Fruit fly (Drosophila melanogaster) whole organism, embryonic: ENCODE measurements around the gene Rrp5.

Experiments used
- BEAF-32 ChIP-seq: fragments of 200-800 bp; sonication (Bioruptor generic); optimal IDR thresholded peaks from 3 replicates; lab custom pipeline; 2017; ENCODE audit warnings: missing biosample characterization, missing genetic modification characterization, mild to moderate bottlenecking, moderate library complexity, missing genetic modification reagents
- Bdp1 ChIP-seq: fragments of 200-800 bp; sonication (Bioruptor generic); optimal IDR thresholded peaks from 3 replicates; lab custom pipeline; 2016; ENCODE audit warnings: missing biosample characterization, missing genetic modification characterization
- CG12299 ChIP-seq: fragments of 200-800 bp; sonication (Bioruptor generic); optimal IDR thresholded peaks from 2 replicates; lab custom pipeline; 2018; ENCODE audit warnings: missing biosample characterization, mild to moderate bottlenecking, missing genetic modification characterization
- CG12744 ChIP-seq: fragments of 200-800 bp; sonication (Bioruptor generic); optimal IDR thresholded peaks from 2 replicates; lab custom pipeline; 2016; ENCODE audit warnings: missing biosample characterization, missing genetic modification characterization
- CG15479 ChIP-seq: fragments of 200-800 bp; sonication (Bioruptor generic); optimal IDR thresholded peaks from 3 replicates; lab custom pipeline; 2019; ENCODE audit warnings: missing biosample characterization, mild to moderate bottlenecking, missing genetic modification characterization, moderate library complexity
- CG16863 ChIP-seq: fragments of 200-800 bp; sonication (Bioruptor generic); optimal IDR thresholded peaks from 3 replicates; lab custom pipeline; 2016; ENCODE audit warnings: missing biosample characterization, missing genetic modification characterization
- CG2116 ChIP-seq: fragments of 200-800 bp; sonication (Bioruptor generic); optimal IDR thresholded peaks from 3 replicates; lab custom pipeline; 2018; ENCODE audit warnings: missing biosample characterization, mild to moderate bottlenecking, missing genetic modification characterization
- CG2678 ChIP-seq: fragments of 200-800 bp; sonication (Bioruptor generic); optimal IDR thresholded peaks from 3 replicates; lab custom pipeline; 2019; ENCODE audit warnings: missing biosample characterization, mild to moderate bottlenecking, missing genetic modification characterization, moderate library complexity
- CG30403 ChIP-seq: fragments of 200-800 bp; sonication (Bioruptor generic); optimal IDR thresholded peaks from 3 replicates; lab custom pipeline; 2016; ENCODE audit warnings: missing biosample characterization, missing genetic modification characterization
- CG31365 ChIP-seq: fragments of 200-800 bp; sonication (Bioruptor generic); optimal IDR thresholded peaks from 2 replicates; lab custom pipeline; 2018; ENCODE audit warnings: missing biosample characterization, mild to moderate bottlenecking, missing genetic modification characterization
- CG31441 ChIP-seq: fragments of 200-800 bp; sonication (Bioruptor generic); IDR thresholded peaks from 2 replicates; pipeline ENCODE4 v1.3.6; 2022; ENCODE audit warnings: missing biosample characterization, missing genetic modification characterization
- CG32772 ChIP-seq: fragments of 200-800 bp; sonication (Bioruptor generic); IDR thresholded peaks from 2 replicates; pipeline ENCODE4 v1.3.6; 2022; ENCODE audit warnings: missing biosample characterization, missing genetic modification characterization
- CG34422 ChIP-seq: fragments of 200-800 bp; sonication (Bioruptor generic); IDR thresholded peaks from 3 replicates; pipeline ENCODE4 v1.3.6; 2022; ENCODE audit warnings: missing biosample characterization, missing genetic modification characterization
- CG7271 ChIP-seq: fragments of 200-800 bp; sonication (Bioruptor generic); optimal IDR thresholded peaks from 2 replicates; lab custom pipeline; 2018; ENCODE audit warnings: missing biosample characterization, mild to moderate bottlenecking, missing genetic modification characterization, moderate library complexity
- CG8290 ChIP-seq, 3 experiments: fragments of 200-800 bp; sonication (Bioruptor generic); optimal IDR thresholded peaks; 2 replicates each; lab custom pipeline; 2016 to 2019; ENCODE audit warnings: missing biosample characterization in 3 of 3, missing genetic modification characterization in 3 of 3, mild to moderate bottlenecking in 2 of 3, moderate library complexity in 1 of 3
- Dad ChIP-seq: fragments of 200-800 bp; sonication (Bioruptor generic); optimal IDR thresholded peaks from 3 replicates; lab custom pipeline; 2016; ENCODE audit warnings: missing biosample characterization, missing genetic modification characterization
- Dip3 ChIP-seq: fragments of 200-800 bp; sonication (Bioruptor generic); optimal IDR thresholded peaks from 3 replicates; lab custom pipeline; 2016; ENCODE audit warnings: missing biosample characterization, missing genetic modification characterization
- E2f1 ChIP-seq: fragments of 200-800 bp; sonication (Bioruptor generic); IDR thresholded peaks from 2 replicates; pipeline ENCODE4 v1.3.6; 2022; ENCODE audit warnings: missing biosample characterization, missing genetic modification characterization
- Elba2 ChIP-seq: fragments of 200-800 bp; sonication (Bioruptor generic); optimal IDR thresholded peaks from 3 replicates; lab custom pipeline; 2016; ENCODE audit warnings: missing biosample characterization, missing genetic modification characterization
- Gsc ChIP-seq: fragments of 200-800 bp; sonication (Bioruptor generic); IDR thresholded peaks from 2 replicates; pipeline ENCODE4 v1.3.6; 2022; ENCODE audit warnings: missing biosample characterization, missing genetic modification characterization
- Gug ChIP-seq: fragments of 200-800 bp; sonication (Bioruptor generic); IDR thresholded peaks from 4 replicates; pipeline ENCODE4 v1.3.6; 2022; ENCODE audit warnings: missing biosample characterization, missing genetic modification characterization
- Hr51 ChIP-seq, 2 experiments: fragments of 200-800 bp; sonication (Bioruptor generic); optimal IDR thresholded peaks; 2 replicates in 1 of 2; 3 replicates in 1 of 2; lab custom pipeline; 2016 to 2018; ENCODE audit warnings: missing biosample characterization in 2 of 2, missing genetic modification characterization in 2 of 2, mild to moderate bottlenecking in 1 of 2, moderate library complexity in 1 of 2
- Med ChIP-seq: fragments of 200-800 bp; sonication (Bioruptor generic); peaks from one replicate; lab custom pipeline; 2016; ENCODE audit warnings: missing biosample characterization, missing genetic modification characterization, mild to moderate bottlenecking, inconsistent platforms, moderate library complexity
- Oaz ChIP-seq: fragments of 200-800 bp; sonication (Bioruptor generic); IDR thresholded peaks from 2 replicates; pipeline ENCODE4 v1.3.6; 2022; ENCODE audit warnings: missing biosample characterization, missing genetic modification characterization
- Oli ChIP-seq: fragments of 200-800 bp; sonication (Bioruptor generic); optimal IDR thresholded peaks from 2 replicates; lab custom pipeline; 2018; ENCODE audit warnings: missing biosample characterization, mild to moderate bottlenecking, missing genetic modification characterization, moderate library complexity
- Poxn ChIP-seq: fragments of 200-800 bp; sonication (Bioruptor generic); IDR thresholded peaks from 2 replicates; pipeline ENCODE4 v1.3.6; 2022; ENCODE audit warnings: missing biosample characterization, missing genetic modification characterization
- Sry-β ChIP-seq: fragments of 200-800 bp; sonication (Bioruptor generic); optimal IDR thresholded peaks from 2 replicates; lab custom pipeline; 2018; ENCODE audit warnings: missing biosample characterization, mild to moderate bottlenecking, missing genetic modification characterization, moderate library complexity
- TFAM ChIP-seq: fragments of 200-800 bp; sonication (Bioruptor generic); optimal IDR thresholded peaks from 2 replicates; lab custom pipeline; 2017; ENCODE audit warnings: missing biosample characterization, missing genetic modification characterization, inconsistent platforms
- Trl ChIP-seq, 3 experiments: fragments of >200 bp in 2 of 3; fragments of 200-800 bp in 1 of 3; sonication (Bioruptor generic) in 1 of 3; optimal IDR thresholded peaks; 2 replicates in 1 of 3; 3 replicates in 2 of 3; lab custom pipeline; 2016 to 2017; ENCODE audit warnings: missing biosample characterization in 1 of 3, missing genetic modification characterization in 1 of 3
- Vsx1 ChIP-seq: fragments of 200-800 bp; sonication (Bioruptor generic); optimal IDR thresholded peaks from 2 replicates; lab custom pipeline; 2017; ENCODE audit warnings: missing biosample characterization, mild to moderate bottlenecking, missing genetic modification characterization, missing genetic modification reagents
- amos ChIP-seq: fragments of 200-800 bp; sonication (Bioruptor generic); IDR thresholded peaks from 2 replicates; pipeline ENCODE4 v1.3.6; 2022; ENCODE audit warnings: missing biosample characterization, missing genetic modification characterization; ENCODE audit not compliant: partially characterized antibody
- ato ChIP-seq: fragments of 200-800 bp; sonication (Bioruptor generic); IDR thresholded peaks from 2 replicates; pipeline ENCODE4 v1.3.6; 2022; ENCODE audit warnings: missing biosample characterization, missing genetic modification characterization; ENCODE audit not compliant: partially characterized antibody
- bsh ChIP-seq, 2 experiments: fragments of 200-800 bp; sonication (Bioruptor generic); optimal IDR thresholded peaks; 2 replicates each; lab custom pipeline; 2017 to 2018; ENCODE audit warnings: mild to moderate bottlenecking in 2 of 2, missing biosample characterization in 2 of 2, missing genetic modification characterization in 2 of 2, moderate library complexity in 1 of 2
- ci ChIP-seq: fragments of 200-800 bp; sonication (Bioruptor generic); IDR thresholded peaks from 3 replicates; pipeline ENCODE4 v1.3.6; 2022; ENCODE audit warnings: missing biosample characterization, missing genetic modification characterization
- croc ChIP-seq: fragments of 200-800 bp; sonication (Bioruptor generic); conservative IDR thresholded peaks from 3 replicates; pipeline ENCODE4 v1.3.6; 2022; ENCODE audit warnings: missing biosample characterization, missing genetic modification characterization
- dm ChIP-seq: fragments of 200-800 bp; sonication (Bioruptor generic); optimal IDR thresholded peaks from 3 replicates; lab custom pipeline; 2016; ENCODE audit warnings: missing biosample characterization, missing genetic modification characterization
- fd3F ChIP-seq: fragments of 200-800 bp; sonication (Bioruptor generic); optimal IDR thresholded peaks from 2 replicates; lab custom pipeline; 2018; ENCODE audit warnings: missing biosample characterization, mild to moderate bottlenecking, missing genetic modification characterization, moderate library complexity
- ftz-f1 ChIP-seq: fragments of 200-800 bp; sonication (Bioruptor generic); optimal IDR thresholded peaks from 2 replicates; lab custom pipeline; 2016; ENCODE audit warnings: missing biosample characterization, missing genetic modification characterization
- grn ChIP-seq: fragments of 200-800 bp; sonication (Bioruptor generic); optimal IDR thresholded peaks from 3 replicates; lab custom pipeline; 2017; ENCODE audit warnings: missing biosample characterization, missing genetic modification characterization
- gro ChIP-seq: fragments of 200-800 bp; sonication (Bioruptor generic); optimal IDR thresholded peaks from 2 replicates; lab custom pipeline; 2016; ENCODE audit warnings: missing biosample characterization, missing genetic modification characterization
- hbn ChIP-seq: fragments of 200-800 bp; sonication (Bioruptor generic); IDR thresholded peaks from 2 replicates; pipeline ENCODE4 v1.3.6; 2022; ENCODE audit warnings: missing biosample characterization, missing genetic modification characterization; ENCODE audit not compliant: partially characterized antibody
- jing ChIP-seq: fragments of 200-800 bp; sonication (Bioruptor generic); optimal IDR thresholded peaks from 2 replicates; lab custom pipeline; 2018; ENCODE audit warnings: missing biosample characterization, mild to moderate bottlenecking, missing genetic modification characterization
- oc ChIP-seq: fragments of 200-800 bp; sonication (Bioruptor generic); optimal IDR thresholded peaks from 2 replicates; lab custom pipeline; 2018; ENCODE audit warnings: missing biosample characterization, mild to moderate bottlenecking, missing genetic modification characterization, moderate library complexity
- prd ChIP-seq, 3 experiments: fragments of >200 bp in 2 of 3; fragments of 200-800 bp in 1 of 3; sonication (Bioruptor generic) in 1 of 3; optimal IDR thresholded peaks in 2 of 3; IDR thresholded peaks in 1 of 3; 2 replicates in 2 of 3; 3 replicates in 1 of 3; pipeline versions ENCODE4 v1.3.6 to Lab custom; 2017 to 2022; ENCODE audit warnings: missing biosample characterization in 1 of 3, missing genetic modification characterization in 1 of 3
- sima ChIP-seq: fragments of 200-800 bp; sonication (Bioruptor generic); optimal IDR thresholded peaks from 2 replicates; lab custom pipeline; 2016; ENCODE audit warnings: missing biosample characterization, missing genetic modification characterization
- slbo ChIP-seq: fragments of 200-800 bp; sonication (Bioruptor generic); IDR thresholded peaks from 2 replicates; pipeline ENCODE4 v1.3.6; 2022; ENCODE audit warnings: missing biosample characterization, missing genetic modification characterization
- tio ChIP-seq: fragments of 200-800 bp; sonication (Bioruptor generic); optimal IDR thresholded peaks from 2 replicates; lab custom pipeline; 2017; ENCODE audit warnings: missing biosample characterization, missing genetic modification characterization, inconsistent platforms
- unc-4 ChIP-seq: fragments of 200-800 bp; sonication (Bioruptor generic); IDR thresholded peaks from 2 replicates; pipeline ENCODE4 v1.3.6; 2022; ENCODE audit warnings: missing biosample characterization, missing genetic modification characterization; ENCODE audit not compliant: partially characterized antibody
- zen2 ChIP-seq: fragments of 200-800 bp; sonication (Bioruptor generic); IDR thresholded peaks from 3 replicates; pipeline ENCODE4 v1.3.6; 2022; ENCODE audit warnings: missing biosample characterization, missing genetic modification characterization; ENCODE audit not compliant: partially characterized antibody
- zfh2 ChIP-seq: fragments of 200-800 bp; sonication (Bioruptor generic); optimal IDR thresholded peaks from 2 replicates; lab custom pipeline; 2016; ENCODE audit warnings: missing biosample characterization, missing genetic modification characterization

Gene Rrp5

dm6 chr3R:24320342-24320711 lies 12.8 kb downstream of the Rrp5 start (continued):
- TF ChIP-seq Gug (no peak), CG2116 (peak; percentile 67), CG12299 (tag; lab: Kevin White, UChicago) (peak; percentile 68), zfh2 (GFP tag; lab: Kevin White, UChicago) (no peak), Med (GFP tag; lab: Kevin White, UChicago) (peak; percentile 76), gro (GFP tag; lab: Kevin White, UChicago) (no peak), slbo (GFP tag; lab: Robert Waterston, UW) (no peak), Poxn (no peak), amos (GFP tag; lab: Robert Waterston, UW) (peak; percentile 74), CG8290 (GFP tag; optimal IDR thresholded peaks at IDR 0.05; lab: Kevin White, UChicago) (no peak), CG8290 (tag; optimal IDR thresholded peaks at IDR 0.05; lab: Kevin White, UChicago) (no peak), zen2 (peak; percentile 57; the same call in 2 of the 3 replicates), sima (no peak), CG7271 (tag; lab: Kevin White, UChicago) (no peak), Hr51 (GFP tag; optimal IDR thresholded peaks at IDR 0.05; lab: Kevin White, UChicago) (no peak), CG15479 (GFP tag; lab: Kevin White, UChicago) (no peak), Dip3 (no peak), Gsc (GFP tag; lab: Robert Waterston, UW) (no peak), CG31441 (no peak), TFAM (GFP tag; lab: Kevin White, UChicago) (no peak), croc (no peak), unc-4 (GFP tag; lab: Robert Waterston, UW) (peak; percentile 63), CG2678 (tag; lab: Kevin White, UChicago) (no peak), Trl (optimal IDR thresholded peaks at IDR 0.05; lab: Kevin White, UChicago) (no peak), Trl (GFP tag; optimal IDR thresholded peaks at IDR 0.05; lab: Kevin White, UChicago) (no peak), grn (GFP tag; lab: Kevin White, UChicago) (no peak), hbn (GFP tag; lab: Robert Waterston, UW) (peak; percentile 50; the same call in 1 of the 2 replicates), CG16863 (GFP tag; lab: Kevin White, UChicago) (no peak), Sry-β (no peak), Vsx1 (peak; percentile 95), ci (GFP tag; lab: Robert Waterston, UW) (no peak), bsh (GFP tag; optimal IDR thresholded peaks at IDR 0.05; lab: Kevin White, UChicago) (no peak), Oaz (no peak), dm (GFP tag; lab: Kevin White, UChicago) (peak; percentile 28), CG30403 (peak; percentile 6), ato (GFP tag; lab: Robert Waterston, UW) (peak; percentile 68), E2f1 (GFP tag; lab: Robert Waterston, UW) (no peak), Elba2 (GFP tag; lab: Kevin White, UChicago) (no peak), Oli (no peak), CG34422 (no peak), BEAF-32 (peak; percentile 75), Dad (GFP tag; lab: Kevin White, UChicago) (no peak), tio (GFP tag; lab: Kevin White, UChicago) (no peak), fd3F (GFP tag; lab: Kevin White, UChicago) (no peak), Bdp1 (GFP tag; lab: Kevin White, UChicago) (no peak), prd (optimal IDR thresholded peaks at IDR 0.05; lab: Kevin White, UChicago) (no peak), prd (GFP tag; IDR thresholded peaks at IDR 0.05; lab: Robert Waterston, UW) (no peak; the same call in 2 of the 3 replicates), jing (no peak), CG31365 (no peak), CG32772 (GFP tag; lab: Robert Waterston, UW) (no peak), oc (tag; lab: Kevin White, UChicago) (no peak), CG12744 (GFP tag; lab: Kevin White, UChicago) (no peak), ftz-f1 (peak; percentile 96)
